Fruit fly (Drosophila melanogaster) whole organism, embryonic: ENCODE measurements around the gene CG17097.

Experiments
- Antp ChIP-seq: fragments of 200-800 bp; sonication (Bioruptor generic); optimal IDR thresholded peaks from 3 replicates; lab custom pipeline; 2016; ENCODE audit warnings: missing biosample characterization, missing genetic modification characterization
- Atf-2 ChIP-seq: fragments of 200-800 bp; sonication (Bioruptor generic); optimal IDR thresholded peaks from 2 replicates; lab custom pipeline; 2016; ENCODE audit warnings: missing biosample characterization, missing genetic modification characterization
- CG10565 ChIP-seq: fragments of 200-800 bp; sonication (Bioruptor generic); optimal IDR thresholded peaks from 3 replicates; lab custom pipeline; 2016; ENCODE audit warnings: missing biosample characterization, mild to moderate bottlenecking, missing genetic modification characterization
- CG11398 ChIP-seq: fragments of 200-800 bp; sonication (Bioruptor generic); optimal IDR thresholded peaks from 2 replicates; lab custom pipeline; 2016; ENCODE audit warnings: missing biosample characterization, missing genetic modification characterization
- CG11695 ChIP-seq: fragments of 200-800 bp; sonication (Bioruptor generic); IDR thresholded peaks from 3 replicates; pipeline ENCODE4 v1.3.6; 2022; ENCODE audit warnings: missing biosample characterization, missing genetic modification characterization
- CG13123 ChIP-seq: fragments of 200-800 bp; sonication (Bioruptor generic); optimal IDR thresholded peaks from 2 replicates; lab custom pipeline; 2016; ENCODE audit warnings: missing biosample characterization, missing genetic modification characterization
- CG1647 ChIP-seq: fragments of 200-800 bp; sonication (Bioruptor generic); optimal IDR thresholded peaks from 3 replicates; lab custom pipeline; 2016; ENCODE audit warnings: missing biosample characterization, missing genetic modification characterization
- CG1792 ChIP-seq: fragments of 200-800 bp; sonication (Bioruptor generic); optimal IDR thresholded peaks from 2 replicates; lab custom pipeline; 2016; ENCODE audit warnings: missing biosample characterization, missing genetic modification characterization
- CG18619 ChIP-seq: fragments of 200-800 bp; sonication (Bioruptor generic); optimal IDR thresholded peaks from 3 replicates; lab custom pipeline; 2017; ENCODE audit warnings: missing biosample characterization, mild to moderate bottlenecking, missing genetic modification characterization
- CG32532 ChIP-seq: fragments of 200-800 bp; sonication (Bioruptor generic); IDR thresholded peaks from 2 replicates; pipeline ENCODE4 v1.3.6; 2022; ENCODE audit warnings: missing biosample characterization, missing genetic modification characterization
- CG33557 ChIP-seq: fragments of 200-800 bp; sonication (Bioruptor generic); optimal IDR thresholded peaks from 2 replicates; lab custom pipeline; 2019; ENCODE audit warnings: missing biosample characterization, mild to moderate bottlenecking, missing genetic modification characterization, moderate library complexity
- CG42726 ChIP-seq: fragments of 200-800 bp; sonication (Bioruptor generic); IDR thresholded peaks from 2 replicates; pipeline ENCODE4 v1.3.6; 2022; ENCODE audit warnings: missing biosample characterization, missing genetic modification characterization; ENCODE audit not compliant: partially characterized antibody
- CG5245 ChIP-seq: fragments of 200-800 bp; sonication (Bioruptor generic); optimal IDR thresholded peaks from 3 replicates; lab custom pipeline; 2016; ENCODE audit warnings: missing biosample characterization, missing genetic modification characterization
- CG8359 ChIP-seq: fragments of 200-800 bp; sonication (Bioruptor generic); optimal IDR thresholded peaks from 2 replicates; lab custom pipeline; 2017; ENCODE audit warnings: missing biosample characterization, mild to moderate bottlenecking, missing genetic modification characterization, borderline replicate concordance
- CG9817 ChIP-seq: fragments of 200-800 bp; sonication (Bioruptor generic); optimal IDR thresholded peaks from 2 replicates; lab custom pipeline; 2018; ENCODE audit warnings: missing biosample characterization, mild to moderate bottlenecking, missing genetic modification characterization, moderate library complexity
- CG9876 ChIP-seq: fragments of 200-800 bp; sonication (Bioruptor generic); optimal IDR thresholded peaks from 2 replicates; lab custom pipeline; 2016; ENCODE audit warnings: missing biosample characterization, missing genetic modification characterization
- CTCF ChIP-seq: fragments of 200-800 bp; sonication (Bioruptor generic); optimal IDR thresholded peaks from 2 replicates; lab custom pipeline; 2017; ENCODE audit warnings: missing biosample characterization, mild to moderate bottlenecking, missing genetic modification characterization, moderate library complexity
- Ets65A ChIP-seq: fragments of 200-800 bp; sonication (Bioruptor generic); peaks from one replicate; lab custom pipeline; 2016; ENCODE audit warnings: missing biosample characterization, missing genetic modification characterization
- H15 ChIP-seq: fragments of 200-800 bp; sonication (Bioruptor generic); IDR thresholded peaks from 3 replicates; pipeline ENCODE4 v1.3.6; 2022; ENCODE audit warnings: missing biosample characterization, missing genetic modification characterization
- NFAT ChIP-seq: fragments of 200-800 bp; sonication (Bioruptor generic); IDR thresholded peaks from 2 replicates; pipeline ENCODE4 v1.3.6; 2022; ENCODE audit warnings: missing biosample characterization, missing genetic modification characterization
- Nf-YA ChIP-seq: fragments of 200-800 bp; sonication (Bioruptor generic); IDR thresholded peaks from 2 replicates; pipeline ENCODE4 v1.3.6; 2022; ENCODE audit warnings: missing biosample characterization, missing genetic modification characterization
- PHDP ChIP-seq: fragments of 200-800 bp; sonication (Bioruptor generic); optimal IDR thresholded peaks from 3 replicates; lab custom pipeline; 2018; ENCODE audit warnings: missing biosample characterization, mild to moderate bottlenecking, missing genetic modification characterization, moderate library complexity
- corto ChIP-seq: fragments of 200-800 bp; sonication (Bioruptor generic); optimal IDR thresholded peaks from 2 replicates; lab custom pipeline; 2016; ENCODE audit warnings: missing biosample characterization, mild to moderate bottlenecking, missing genetic modification characterization, moderate library complexity
- gro ChIP-seq: fragments of 200-800 bp; sonication (Bioruptor generic); optimal IDR thresholded peaks from 2 replicates; lab custom pipeline; 2016; ENCODE audit warnings: missing biosample characterization, missing genetic modification characterization
- lbe ChIP-seq: fragments of 200-800 bp; sonication (Bioruptor generic); optimal IDR thresholded peaks from 2 replicates; lab custom pipeline; 2016; ENCODE audit warnings: missing biosample characterization, mild to moderate bottlenecking, missing genetic modification characterization
- mirr ChIP-seq: fragments of 200-800 bp; sonication (Bioruptor generic); optimal IDR thresholded peaks from 3 replicates; lab custom pipeline; 2018; ENCODE audit warnings: missing biosample characterization, mild to moderate bottlenecking, missing genetic modification characterization
- onecut ChIP-seq: fragments of 200-800 bp; sonication (Bioruptor generic); IDR thresholded peaks from 2 replicates; pipeline ENCODE4 v1.3.6; 2022; ENCODE audit warnings: missing biosample characterization, missing genetic modification characterization
- pros ChIP-seq: fragments of 200-800 bp; sonication (Bioruptor generic); optimal IDR thresholded peaks from 3 replicates; lab custom pipeline; 2019; ENCODE audit warnings: missing biosample characterization, mild to moderate bottlenecking, missing genetic modification characterization, moderate library complexity
- pzg ChIP-seq: fragments of 200-800 bp; sonication (Bioruptor generic); optimal IDR thresholded peaks from 3 replicates; lab custom pipeline; 2018; ENCODE audit warnings: missing biosample characterization, mild to moderate bottlenecking, missing genetic modification characterization, moderate library complexity
- run ChIP-seq: fragments of 200-800 bp; sonication (Bioruptor generic); optimal IDR thresholded peaks from 3 replicates; lab custom pipeline; 2018; ENCODE audit warnings: missing biosample characterization, mild to moderate bottlenecking, missing genetic modification characterization
- sr ChIP-seq: fragments of 200-800 bp; sonication (Bioruptor generic); IDR thresholded peaks from 3 replicates; pipeline ENCODE4 v1.3.6; 2022; ENCODE audit warnings: missing biosample characterization, missing genetic modification characterization
- tap ChIP-seq: fragments of 200-800 bp; optimal IDR thresholded peaks from 3 replicates; lab custom pipeline; 2019; ENCODE audit warnings: missing biosample characterization, mild to moderate bottlenecking, missing genetic modification characterization, moderate library complexity
- tx ChIP-seq: fragments of 200-800 bp; sonication (Bioruptor generic); optimal IDR thresholded peaks from 2 replicates; lab custom pipeline; 2016; ENCODE audit warnings: missing biosample characterization, missing genetic modification characterization
- unpg ChIP-seq: fragments of 200-800 bp; sonication (Bioruptor generic); optimal IDR thresholded peaks from 3 replicates; lab custom pipeline; 2018; ENCODE audit warnings: missing biosample characterization, mild to moderate bottlenecking, missing genetic modification characterization, moderate library complexity
- zen2 ChIP-seq: fragments of 200-800 bp; sonication (Bioruptor generic); IDR thresholded peaks from 3 replicates; pipeline ENCODE4 v1.3.6; 2022; ENCODE audit warnings: missing biosample characterization, missing genetic modification characterization; ENCODE audit not compliant: partially characterized antibody

The CG17097 gene

DNA sequence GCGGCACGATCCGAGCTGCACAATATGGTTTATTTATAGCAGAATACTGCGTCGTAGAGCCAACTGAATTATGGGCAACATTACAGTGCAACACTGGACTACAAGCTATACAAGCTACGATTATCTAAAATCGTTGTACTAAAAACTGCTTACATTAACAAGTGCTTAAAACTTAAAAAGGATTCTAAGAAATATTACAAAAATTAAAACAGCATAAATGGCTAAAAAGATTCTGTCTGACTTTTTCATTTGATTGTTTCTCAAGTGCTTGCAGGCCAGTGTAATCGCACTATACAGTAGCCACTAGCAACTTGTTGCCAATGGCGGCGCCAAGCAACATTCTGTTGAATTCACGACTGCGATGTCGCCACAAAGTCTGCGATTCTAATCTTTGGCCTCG lies 29.4 kb upstream of the CG17097 start (continued):
- TF ChIP-seq lbe (GFP tag; lab: Kevin White, UChicago) = no peak
- TF ChIP-seq Nf-YA (GFP tag; lab: Robert Waterston, UW) = no peak
- no peak for TF ChIP-seq CG5245
- TF ChIP-seq CG8359 (GFP tag; lab: Kevin White, UChicago) = peak; percentile 12
- no peak for TF ChIP-seq gro
- peak; percentile 41 for TF ChIP-seq CG1647 (GFP tag; lab: Kevin White, UChicago)
- TF ChIP-seq PHDP (tag; lab: Kevin White, UChicago) = peak; percentile 76
- TF ChIP-seq CG13123 (GFP tag; lab: Kevin White, UChicago) = peak; percentile 35
- TF ChIP-seq Atf-2 (GFP tag; lab: Kevin White, UChicago) = peak; percentile 66
- peak; percentile 48 for TF ChIP-seq Antp
- 0 out of 3 replicates have a peak, but pooled peaks have one; percentile 9 for TF ChIP-seq sr (GFP tag; lab: Robert Waterston, UW)
- TF ChIP-seq CG9817 = peak; percentile 42
- TF ChIP-seq CG32532 (GFP tag; lab: Robert Waterston, UW) = peak; percentile 53; the same call in 1 of the 2 replicates
- TF ChIP-seq onecut (GFP tag; lab: Robert Waterston, UW) = peak; percentile 42
- peak; percentile 86 for TF ChIP-seq H15 (GFP tag; lab: Robert Waterston, UW)
- peak; percentile 58 for TF ChIP-seq run (tag; lab: Kevin White, UChicago)
- no peak for TF ChIP-seq mirr
- TF ChIP-seq CG42726 (GFP tag; lab: Robert Waterston, UW) = no peak
- peak; percentile 19 for TF ChIP-seq CG1792
- TF ChIP-seq tap (tag; lab: Kevin White, UChicago) = peak; percentile 70
- peak; percentile 3 for TF ChIP-seq CG10565 (GFP tag; lab: Kevin White, UChicago)
- peak; percentile 85 for TF ChIP-seq unpg (GFP tag; lab: Kevin White, UChicago)
- TF ChIP-seq pros = no peak
- TF ChIP-seq CG18619 (GFP tag; lab: Kevin White, UChicago) = peak; percentile 54
- TF ChIP-seq corto (GFP tag; lab: Kevin White, UChicago) = no peak
- no peak for TF ChIP-seq pzg (GFP tag; lab: Kevin White, UChicago)
- peak; percentile 28 for TF ChIP-seq tx (GFP tag; lab: Kevin White, UChicago)
- TF ChIP-seq CG9876 (GFP tag; lab: Kevin White, UChicago) = no peak

DNA sequence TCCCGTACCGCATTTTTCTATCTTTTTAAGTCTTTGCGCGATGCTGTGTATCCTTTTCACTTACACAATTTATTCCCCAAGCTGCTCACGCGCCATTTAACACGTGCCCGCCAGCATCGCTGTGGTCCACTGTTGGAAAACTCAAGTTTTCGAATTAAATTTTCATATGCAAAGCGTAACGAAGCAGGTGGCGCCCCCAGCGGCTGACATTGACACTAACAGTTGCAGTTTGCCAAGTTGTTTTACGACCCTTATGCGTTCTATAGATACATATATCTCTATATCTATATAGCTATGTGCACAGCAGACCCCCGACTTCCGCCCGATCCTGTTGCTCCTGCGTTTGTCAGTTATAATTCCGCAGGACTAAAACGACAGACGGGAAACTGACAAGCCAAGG lies 20.3 kb upstream of the CG17097 start:
- TF ChIP-seq CTCF = peak; percentile 78
- peak; percentile 45 for TF ChIP-seq Ets65A (GFP tag; lab: Kevin White, UChicago)
- no peak for TF ChIP-seq CG11398 (GFP tag; lab: Kevin White, UChicago)

DNA sequence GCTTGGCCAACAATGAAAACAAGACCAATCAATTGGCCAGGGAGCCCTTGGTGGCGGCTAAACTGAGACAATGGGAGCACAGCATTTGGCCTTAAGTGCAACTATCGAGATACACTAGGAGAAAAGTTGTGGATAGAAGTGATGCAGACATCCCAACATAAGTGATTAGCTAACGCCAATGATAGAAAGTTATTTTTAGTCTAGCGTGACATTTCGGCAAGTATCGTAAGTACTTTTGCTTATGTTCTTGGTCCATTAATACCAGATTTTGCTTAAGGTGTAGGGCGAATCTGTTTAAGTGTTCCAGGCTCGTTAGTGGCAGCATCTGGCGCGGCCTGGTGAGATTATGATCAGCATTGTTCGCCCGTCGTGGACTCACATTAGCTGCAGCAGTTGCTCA lies 13.5 kb upstream of the CG17097 start:
- TF ChIP-seq zen2 (no peak), CG11695 (GFP tag; lab: Robert Waterston, UW) (no peak), pzg (GFP tag; lab: Kevin White, UChicago) (no peak)

DNA sequence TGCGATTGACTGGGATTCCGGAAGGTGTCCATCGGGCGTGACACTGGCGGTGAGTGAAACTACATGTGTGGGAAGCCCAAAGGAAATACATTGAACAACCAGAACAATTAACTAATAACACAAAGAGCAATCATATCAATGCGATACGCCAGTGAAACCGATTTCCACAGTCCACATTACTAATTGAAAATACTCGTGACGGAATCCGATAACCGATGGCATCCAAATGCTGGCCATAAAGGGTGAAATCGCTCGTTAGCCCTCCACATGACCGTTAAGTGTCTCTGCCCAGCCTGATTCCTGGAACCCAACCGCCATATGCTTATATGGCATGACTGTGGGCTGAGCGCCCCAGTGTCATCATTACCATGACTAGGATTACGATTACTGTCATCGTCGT lies 7.8 kb upstream of the CG17097 start, which contains the start of gene CG7329:
Gene CG7329 (minus strand): TSS at position 101 of the 400 bp plus-strand sequence.
- TF ChIP-seq CG33557 (GFP tag; lab: Kevin White, UChicago) = no peak
- TF ChIP-seq Ets65A (GFP tag; lab: Kevin White, UChicago) = peak; percentile 81

DNA sequence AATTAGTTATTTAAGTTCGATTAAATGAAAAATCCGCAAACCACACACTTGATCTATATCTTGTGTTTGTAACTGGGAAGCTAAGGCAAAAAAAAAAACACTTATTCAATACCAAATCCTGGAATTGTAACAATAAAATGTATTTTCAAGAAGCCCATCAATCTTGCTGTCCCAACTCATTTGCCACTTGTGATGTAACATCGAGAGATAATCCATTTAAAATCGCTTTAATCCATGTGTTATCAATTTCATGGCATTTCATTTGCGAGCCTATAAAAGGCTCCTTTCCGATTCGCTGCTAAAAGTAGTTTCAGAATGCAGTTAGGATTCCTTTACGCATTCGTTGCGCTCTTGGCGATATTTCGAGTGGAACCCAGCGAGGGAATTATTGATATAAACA lies 6.6 kb upstream of the CG17097 start, which contains the start of gene CG31872:
Gene CG31872 (plus strand): TSS at position 301 of the 400 bp plus-strand sequence.
- no peak for TF ChIP-seq NFAT (GFP tag; lab: Robert Waterston, UW)
